Worm (Caenorhabditis elegans) whole organism, young adult: ENCODE results near the gene F42D1.4.

Source experiments
- B0019.2 ChIP-seq: fragments of 200-800 bp; sonication (Bioruptor generic); conservative IDR thresholded peaks from 2 replicates; pipeline ENCODE4 v1.3.6; 2022; ENCODE audit warnings: missing genetic modification reagents, missing genetic modification characterization, missing compliant biosample characterization
- F10E7.11 ChIP-seq: sonication (generic microtip); optimal IDR thresholded peaks from 2 replicates; lab custom pipeline; 2017; ENCODE audit warnings: mild to moderate bottlenecking, missing genetic modification characterization, moderate library complexity, missing compliant biosample characterization
- F22D6.2 ChIP-seq: sonication (generic microtip); optimal IDR thresholded peaks from 2 replicates; lab custom pipeline; 2016; ENCODE audit warnings: mild to moderate bottlenecking, missing genetic modification characterization, missing compliant biosample characterization
- Y56A3A.18 ChIP-seq: fragments of 200-800 bp; sonication (Bioruptor generic); IDR thresholded peaks from 2 replicates; pipeline ENCODE4 v1.3.6; 2022; ENCODE audit warnings: missing genetic modification reagents, missing genetic modification characterization, missing compliant biosample characterization
- ama-1 ChIP-seq, 3 experiments: fragments of 150-350 bp in 1 of 3; sonication (generic microtip) in 2 of 3; optimal IDR thresholded peaks; 2 replicates each; lab custom pipeline; 2014 to 2018; ENCODE audit warnings: missing biosample characterization in 2 of 3, missing genetic modification characterization in 2 of 3, missing genetic modification reagents in 2 of 3
- ccch-3 ChIP-seq: fragments of 200-800 bp; sonication (Bioruptor generic); optimal IDR thresholded peaks from 2 replicates; lab custom pipeline; 2018; ENCODE audit warnings: mild to moderate bottlenecking, missing genetic modification characterization, missing compliant biosample characterization
- cebp-1 ChIP-seq, 2 experiments: fragments of 200-800 bp in 1 of 2; sonication (Bioruptor generic) in 1 of 2; sonication (generic microtip) in 1 of 2; IDR thresholded peaks in 1 of 2; optimal IDR thresholded peaks in 1 of 2; 2 replicates each; pipeline versions ENCODE4 v1.3.6 to Lab custom; 2017 to 2022; ENCODE audit warnings: missing compliant biosample characterization in 2 of 2, missing genetic modification characterization in 2 of 2, mild to moderate bottlenecking in 1 of 2, missing genetic modification reagents in 1 of 2, moderate library complexity in 1 of 2
- gei-17 ChIP-seq: fragments of 200-800 bp; sonication (Bioruptor generic); optimal IDR thresholded peaks from 2 replicates; lab custom pipeline; 2018; ENCODE audit warnings: mild to moderate bottlenecking, missing genetic modification characterization, missing compliant biosample characterization
- hmg-20 ChIP-seq: fragments of 200-800 bp; sonication (Bioruptor generic); IDR thresholded peaks from 2 replicates; pipeline ENCODE4 v1.3.6; 2022; ENCODE audit warnings: missing genetic modification reagents, missing genetic modification characterization, missing compliant biosample characterization
- pha-4 ChIP-seq: fragments of 150-350 bp; sonication (generic microtip); optimal IDR thresholded peaks from 2 replicates; lab custom pipeline; 2014; ENCODE audit warnings: missing biosample characterization, missing genetic modification reagents, missing genetic modification characterization
- rpc-1 ChIP-seq, 2 experiments: fragments of 150-350 bp in 1 of 2; sonication (generic microtip) in 1 of 2; optimal IDR thresholded peaks; 2 replicates each; lab custom pipeline; 2014 to 2018; ENCODE audit warnings: missing biosample characterization in 1 of 2, missing genetic modification characterization in 1 of 2, missing genetic modification reagents in 1 of 2, missing genotype in 1 of 2
- snpc-1.3 ChIP-seq: sonication (generic microtip); optimal IDR thresholded peaks from 2 replicates; lab custom pipeline; 2017; ENCODE audit warnings: missing genetic modification characterization, mild to moderate bottlenecking, missing compliant biosample characterization, antibody characterized with exemption, moderate library complexity, missing genotype, missing genetic modification reagents; ENCODE audit not compliant: insufficient read depth
- unc-130 ChIP-seq: sonication (generic microtip); optimal IDR thresholded peaks from 2 replicates; lab custom pipeline; 2016; ENCODE audit warnings: missing genetic modification reagents, missing genetic modification characterization, missing compliant biosample characterization
- unc-62 ChIP-seq: fragments of 150-350 bp; optimal IDR thresholded peaks from 2 replicates; lab custom pipeline; 2014; ENCODE audit warnings: missing biosample characterization, missing genetic modification reagents, missing genetic modification characterization

ce11 chrX:14791195-14791739 is 15.8 kb upstream of the F42D1.4 start:
- peak; percentile 81 for TF ChIP-seq ama-1 (optimal IDR thresholded peaks at IDR 0.05; lab: Kevin White, UChicago)
- no peak for TF ChIP-seq ama-1 (GFP tag; optimal IDR thresholded peaks at IDR 0.05; lab: Kevin White, UChicago)
- no peak for TF ChIP-seq Y56A3A.18 (GFP tag; lab: Robert Waterston, UW)
- no peak for TF ChIP-seq snpc-1.3 (tag; lab: Kevin White, UChicago)
- TF ChIP-seq ccch-3 (GFP tag; lab: Kevin White, UChicago) = no peak
- TF ChIP-seq hmg-20 (GFP tag; lab: Robert Waterston, UW) = no peak
- TF ChIP-seq cebp-1 (GFP tag; IDR thresholded peaks at IDR 0.05; lab: Robert Waterston, UW) = no peak
- no peak for TF ChIP-seq cebp-1 (tag; optimal IDR thresholded peaks at IDR 0.05; lab: Kevin White, UChicago)
- TF ChIP-seq unc-130 = no peak
- TF ChIP-seq F22D6.2 (tag; lab: Kevin White, UChicago) = no peak
- no peak for TF ChIP-seq pha-4 (tag; lab: Kevin White, UChicago)
- no peak for TF ChIP-seq B0019.2 (GFP tag; lab: Robert Waterston, UW)
- no peak for TF ChIP-seq F10E7.11 (tag; lab: Kevin White, UChicago)
- TF ChIP-seq gei-17 (GFP tag; lab: Kevin White, UChicago) = no peak
- no peak for TF ChIP-seq rpc-1 (optimal IDR thresholded peaks at IDR 0.05; lab: Kevin White, UChicago)
- TF ChIP-seq rpc-1 (tag; optimal IDR thresholded peaks at IDR 0.05; lab: Kevin White, UChicago) = no peak
- no peak for TF ChIP-seq unc-62 (GFP tag; lab: Kevin White, UChicago)
